Worm (Caenorhabditis elegans) whole organism, late embryonic: Measurements from ENCODE around the gene C10A4.4.

Source experiments
- C38D4.7 ChIP-seq: fragments of 200-800 bp; sonication (Bioruptor generic); optimal IDR thresholded peaks from 2 replicates; lab custom pipeline; 2018; ENCODE audit warnings: mild to moderate bottlenecking, missing genetic modification characterization, moderate library complexity, missing compliant biosample characterization
- F13H6.1 ChIP-seq: sonication (generic microtip); optimal IDR thresholded peaks from 2 replicates; lab custom pipeline; 2016; ENCODE audit warnings: missing genetic modification characterization, missing compliant biosample characterization
- K02D7.2 ChIP-seq: sonication (generic microtip); optimal IDR thresholded peaks from 2 replicates; lab custom pipeline; 2017; ENCODE audit warnings: mild to moderate bottlenecking, missing genetic modification characterization, missing compliant biosample characterization
- T23F11.4 ChIP-seq: fragments of 200-800 bp; sonication (Bioruptor generic); optimal IDR thresholded peaks from 2 replicates; lab custom pipeline; 2018; ENCODE audit warnings: mild to moderate bottlenecking, missing genetic modification characterization, missing compliant biosample characterization
- Y22D7AL.16 ChIP-seq: sonication (generic microtip); optimal IDR thresholded peaks from 2 replicates; lab custom pipeline; 2016; ENCODE audit warnings: missing genetic modification characterization, missing compliant biosample characterization
- ahr-1 ChIP-seq: sonication (generic microtip); optimal IDR thresholded peaks from 2 replicates; lab custom pipeline; 2016; ENCODE audit warnings: missing genetic modification characterization, missing compliant biosample characterization
- ama-1 ChIP-seq: fragments of 150-350 bp; optimal IDR thresholded peaks from 2 replicates; lab custom pipeline; 2014
- ceh-18 ChIP-seq: sonication (generic microtip); optimal IDR thresholded peaks from 2 replicates; lab custom pipeline; 2016; ENCODE audit warnings: missing genetic modification characterization, missing compliant biosample characterization
- ceh-19 ChIP-seq: fragments of 200-800 bp; sonication (Bioruptor generic); optimal IDR thresholded peaks from 2 replicates; lab custom pipeline; 2018; ENCODE audit warnings: mild to moderate bottlenecking, missing genetic modification characterization, missing compliant biosample characterization
- ceh-2 ChIP-seq: sonication (generic microtip); optimal IDR thresholded peaks from 2 replicates; lab custom pipeline; 2016; ENCODE audit warnings: missing genotype, missing genetic modification characterization, missing compliant biosample characterization
- ceh-22 ChIP-seq: sonication (generic microtip); optimal IDR thresholded peaks from 2 replicates; lab custom pipeline; 2017; ENCODE audit warnings: missing biosample characterization, missing genetic modification characterization
- ceh-24 ChIP-seq: sonication (generic microtip); optimal IDR thresholded peaks from 2 replicates; lab custom pipeline; 2016; ENCODE audit warnings: mild to moderate bottlenecking, missing genetic modification characterization, missing compliant biosample characterization
- ceh-31 ChIP-seq: sonication (generic microtip); optimal IDR thresholded peaks from 2 replicates; lab custom pipeline; 2016; ENCODE audit warnings: missing genetic modification characterization, missing compliant biosample characterization
- ceh-34 ChIP-seq: sonication (generic microtip); optimal IDR thresholded peaks from 2 replicates; lab custom pipeline; 2016; ENCODE audit warnings: mild to moderate bottlenecking, missing genetic modification characterization, missing compliant biosample characterization
- ceh-45 ChIP-seq: fragments of 200-800 bp; sonication (Bioruptor generic); IDR thresholded peaks from 2 replicates; pipeline ENCODE4 v1.3.6; 2022; ENCODE audit warnings: missing genetic modification reagents, missing genetic modification characterization, missing compliant biosample characterization
- ceh-6 ChIP-seq: fragments of 200-800 bp; sonication (Bioruptor generic); optimal IDR thresholded peaks from 2 replicates; lab custom pipeline; 2018; ENCODE audit warnings: mild to moderate bottlenecking, missing genetic modification characterization, missing compliant biosample characterization
- che-1 ChIP-seq: sonication (generic microtip); optimal IDR thresholded peaks from 2 replicates; lab custom pipeline; 2016; ENCODE audit warnings: mild to moderate bottlenecking, missing genetic modification characterization, missing compliant biosample characterization
- dmd-4 ChIP-seq: sonication (generic microtip); optimal IDR thresholded peaks from 2 replicates; lab custom pipeline; 2016; ENCODE audit warnings: borderline replicate concordance, missing genetic modification characterization, missing compliant biosample characterization
- dve-1 ChIP-seq: sonication (generic microtip); optimal IDR thresholded peaks from 2 replicates; lab custom pipeline; 2017; ENCODE audit warnings: antibody characterized with exemption, mild to moderate bottlenecking, missing genetic modification characterization, missing compliant biosample characterization
- elt-2 ChIP-seq: sonication (generic microtip); optimal IDR thresholded peaks from 2 replicates; lab custom pipeline; 2016; ENCODE audit warnings: missing genetic modification reagents, missing genetic modification characterization, missing compliant biosample characterization
- elt-4 ChIP-seq: sonication (generic microtip); optimal IDR thresholded peaks from 2 replicates; lab custom pipeline; 2016; ENCODE audit warnings: missing genetic modification characterization, missing compliant biosample characterization
- ets-4 ChIP-seq: sonication (generic microtip); optimal IDR thresholded peaks from 2 replicates; lab custom pipeline; 2016; ENCODE audit warnings: missing genetic modification characterization, missing compliant biosample characterization
- fax-1 ChIP-seq: sonication (generic microtip); optimal IDR thresholded peaks from 2 replicates; lab custom pipeline; 2016; ENCODE audit warnings: missing genotype, missing genetic modification characterization, missing compliant biosample characterization
- fkh-10 ChIP-seq: fragments of 150-350 bp; optimal IDR thresholded peaks from 2 replicates; lab custom pipeline; 2014; ENCODE audit warnings: missing biosample characterization, missing genetic modification reagents, missing genetic modification characterization
- fkh-6 ChIP-seq: sonication (generic microtip); optimal IDR thresholded peaks from 2 replicates; lab custom pipeline; 2016; ENCODE audit warnings: missing genetic modification characterization, missing compliant biosample characterization
- gmeb-2 ChIP-seq: sonication (generic microtip); optimal IDR thresholded peaks from 2 replicates; lab custom pipeline; 2016; ENCODE audit warnings: missing genetic modification characterization, inconsistent platforms, missing compliant biosample characterization
- hlh-8 ChIP-seq: sonication (generic microtip); optimal IDR thresholded peaks from 2 replicates; lab custom pipeline; 2016; ENCODE audit warnings: missing genotype, missing genetic modification characterization, missing compliant biosample characterization
- lin-11 ChIP-seq: fragments of 200-800 bp; sonication (Bioruptor generic); optimal IDR thresholded peaks from 2 replicates; lab custom pipeline; 2018; ENCODE audit warnings: mild to moderate bottlenecking, missing genetic modification characterization, missing compliant biosample characterization
- madf-2 ChIP-seq: sonication (generic microtip); optimal IDR thresholded peaks from 2 replicates; lab custom pipeline; 2017; ENCODE audit warnings: missing genetic modification characterization, missing compliant biosample characterization
- mec-3 ChIP-seq: sonication (generic microtip); optimal IDR thresholded peaks from 2 replicates; lab custom pipeline; 2016; ENCODE audit warnings: borderline replicate concordance, missing genetic modification characterization, missing compliant biosample characterization
- nfya-1 ChIP-seq: sonication (generic microtip); optimal IDR thresholded peaks from 2 replicates; lab custom pipeline; 2017; ENCODE audit warnings: missing genetic modification characterization, mild to moderate bottlenecking, missing compliant biosample characterization, antibody characterized with exemption, moderate library complexity
- odd-2 ChIP-seq: sonication (generic microtip); optimal IDR thresholded peaks from 2 replicates; lab custom pipeline; 2017; ENCODE audit warnings: antibody characterized with exemption, mild to moderate bottlenecking, missing genetic modification characterization, missing compliant biosample characterization
- pag-3 ChIP-seq: sonication (generic microtip); optimal IDR thresholded peaks from 2 replicates; lab custom pipeline; 2016; ENCODE audit warnings: missing compliant biosample characterization, missing genetic modification characterization, borderline replicate concordance
- pax-1 ChIP-seq: fragments of 150-350 bp; optimal IDR thresholded peaks from 2 replicates; lab custom pipeline; 2014; ENCODE audit warnings: missing biosample characterization, missing genetic modification characterization
- pha-2 ChIP-seq: sonication (generic microtip); optimal IDR thresholded peaks from 2 replicates; lab custom pipeline; 2017; ENCODE audit warnings: mild to moderate bottlenecking, missing genetic modification characterization, missing compliant biosample characterization
- pha-4 ChIP-seq: fragments of 150-350 bp; optimal IDR thresholded peaks from 2 replicates; lab custom pipeline; 2018; ENCODE audit warnings: missing biosample characterization, missing genetic modification reagents, missing genetic modification characterization
- pros-1 ChIP-seq: fragments of 150-350 bp; optimal IDR thresholded peaks from 2 replicates; lab custom pipeline; 2014; ENCODE audit warnings: missing biosample characterization, missing genetic modification reagents, missing genetic modification characterization
- rnt-1 ChIP-seq: sonication (generic microtip); optimal IDR thresholded peaks from 2 replicates; lab custom pipeline; 2016; ENCODE audit warnings: missing genetic modification characterization, missing compliant biosample characterization
- sox-4 ChIP-seq: sonication (generic microtip); optimal IDR thresholded peaks from 2 replicates; lab custom pipeline; 2017; ENCODE audit warnings: mild to moderate bottlenecking, missing genetic modification characterization, inconsistent platforms, missing compliant biosample characterization
- tbx-2 ChIP-seq: sonication (generic microtip); optimal IDR thresholded peaks from 2 replicates; lab custom pipeline; 2016; ENCODE audit warnings: missing genetic modification characterization, missing compliant biosample characterization
- ttx-3 ChIP-seq: sonication (generic microtip); optimal IDR thresholded peaks from 2 replicates; lab custom pipeline; 2016; ENCODE audit warnings: missing genetic modification reagents, missing genetic modification characterization, missing compliant biosample characterization
- unc-3 ChIP-seq, 2 experiments: fragments of 200-800 bp in 1 of 2; sonication (Bioruptor generic) in 1 of 2; sonication (generic microtip) in 1 of 2; conservative IDR thresholded peaks in 1 of 2; optimal IDR thresholded peaks in 1 of 2; 2 replicates each; pipeline versions ENCODE4 v1.3.6 to Lab custom; 2016 to 2022; ENCODE audit warnings: missing compliant biosample characterization in 2 of 2, missing genetic modification characterization in 2 of 2, missing genetic modification reagents in 1 of 2
- unc-55 ChIP-seq: sonication (generic microtip); optimal IDR thresholded peaks from 2 replicates; lab custom pipeline; 2017; ENCODE audit warnings: missing biosample characterization, missing genetic modification reagents, missing genetic modification characterization
- unc-86 ChIP-seq: sonication (generic microtip); optimal IDR thresholded peaks from 2 replicates; lab custom pipeline; 2016; ENCODE audit warnings: missing genetic modification characterization, missing compliant biosample characterization
- ztf-16 ChIP-seq: sonication (generic microtip); optimal IDR thresholded peaks from 2 replicates; lab custom pipeline; 2017; ENCODE audit warnings: missing genetic modification characterization, missing compliant biosample characterization

Gene C10A4.4

ce11 chrX:7420571-7420970, 19.7 kb downstream of the C10A4.4 start, which contains the start of gene C10A4.9:
TSS of gene C10A4.9 (plus strand) at chrX:7420871.
- no peak for TF ChIP-seq sox-4 (tag; lab: Kevin White, UChicago)
- TF ChIP-seq che-1 (tag; lab: Kevin White, UChicago), result no peak
- no peak for TF ChIP-seq ceh-45 (GFP tag; lab: Robert Waterston, UW)
- no peak for TF ChIP-seq dmd-4 (tag; lab: Kevin White, UChicago)
- TF ChIP-seq ceh-2 (tag; lab: Kevin White, UChicago), result no peak
- TF ChIP-seq hlh-8, result no peak
- TF ChIP-seq madf-2, result no peak
- TF ChIP-seq pros-1 (tag; lab: Kevin White, UChicago), result no peak
- no peak for TF ChIP-seq odd-2
- TF ChIP-seq C38D4.7, result no peak
- no peak for TF ChIP-seq pha-2 (tag; lab: Kevin White, UChicago)
- no peak for TF ChIP-seq ceh-18 (tag; lab: Kevin White, UChicago)
- no peak for TF ChIP-seq lin-11 (tag; lab: Kevin White, UChicago)
- TF ChIP-seq pag-3, result no peak
- TF ChIP-seq ets-4, result no peak

ce11 chrX:7424813-7425212, 23.9 kb downstream of the C10A4.4 start, which contains the start of gene mnm-2:
TSS of gene mnm-2 (minus strand) at chrX:7424913.
- TF ChIP-seq unc-86 (no peak), ceh-22 (tag; lab: Kevin White, UChicago) (no peak), unc-3 (GFP tag; conservative IDR thresholded peaks at IDR 0.05; lab: Robert Waterston, UW) (no peak), unc-3 (tag; optimal IDR thresholded peaks at IDR 0.05; lab: Kevin White, UChicago) (no peak), F13H6.1 (no peak), pha-4 (tag; lab: Kevin White, UChicago) (no peak), dve-1 (tag; lab: Kevin White, UChicago) (no peak), K02D7.2 (tag; lab: Kevin White, UChicago) (no peak), sox-4 (tag; lab: Kevin White, UChicago) (no peak), rnt-1 (no peak), ahr-1 (tag; lab: Kevin White, UChicago) (no peak), mec-3 (no peak), madf-2 (no peak), gmeb-2 (tag; lab: Kevin White, UChicago) (no peak), tbx-2 (tag; lab: Kevin White, UChicago) (no peak)

- TF ChIP-seq pros-1 (tag; lab: Kevin White, UChicago) (no peak), hlh-8 (no peak), fkh-6 (tag; lab: Kevin White, UChicago) (no peak), elt-4 (tag; lab: Kevin White, UChicago) (no peak), T23F11.4 (GFP tag; lab: Kevin White, UChicago) (no peak), ceh-34 (tag; lab: Kevin White, UChicago) (no peak), lin-11 (tag; lab: Kevin White, UChicago) (no peak), ceh-22 (tag; lab: Kevin White, UChicago) (no peak), ama-1 (no peak), ceh-24 (no peak), ceh-6 (GFP tag; lab: Kevin White, UChicago) (no peak), ceh-31 (no peak), ztf-16 (no peak), pax-1 (no peak), unc-3 (GFP tag; conservative IDR thresholded peaks at IDR 0.05; lab: Robert Waterston, UW) (no peak), unc-3 (tag; optimal IDR thresholded peaks at IDR 0.05; lab: Kevin White, UChicago) (no peak), pag-3 (no peak)
Measured at ce11 chrX:7430483-7430882, 29.6 kb downstream of the C10A4.4 start.

- no peak for TF ChIP-seq ceh-18 (tag; lab: Kevin White, UChicago)
- no peak for TF ChIP-seq sox-4 (tag; lab: Kevin White, UChicago)
- no peak for TF ChIP-seq fkh-6 (tag; lab: Kevin White, UChicago)
- TF ChIP-seq unc-55, result no peak
- no peak for TF ChIP-seq fkh-10
- no peak for TF ChIP-seq Y22D7AL.16 (tag; lab: Kevin White, UChicago)
- TF ChIP-seq elt-2, result no peak
- TF ChIP-seq ceh-45 (GFP tag; lab: Robert Waterston, UW), result no peak
- no peak for TF ChIP-seq nfya-1 (tag; lab: Kevin White, UChicago)
- TF ChIP-seq fax-1 (tag; lab: Kevin White, UChicago), result no peak
- TF ChIP-seq ceh-34 (tag; lab: Kevin White, UChicago), result no peak
- TF ChIP-seq ceh-19 (GFP tag; lab: Kevin White, UChicago), result no peak
- no peak for TF ChIP-seq K02D7.2 (tag; lab: Kevin White, UChicago)
- no peak for TF ChIP-seq tbx-2 (tag; lab: Kevin White, UChicago)
- no peak for TF ChIP-seq ttx-3
Measured at ce11 chrX:7431165-7431564, 30.3 kb downstream of the C10A4.4 start, which contains the start of gene clc-2. TSS of gene clc-2 (plus strand) at chrX:7431465.
